Worm (Caenorhabditis elegans) whole organism, young adult: ENCODE results near the gene cec-6.
A peak's percentile ranks its signal among the peaks of the same experiment; 100 is the strongest.

ENCODE experiments used
- B0261.1 ChIP-seq: sonication (generic microtip); optimal IDR thresholded peaks from 2 replicates; lab custom pipeline; 2016; ENCODE audit warnings: mild to moderate bottlenecking, missing genetic modification characterization, moderate library complexity, missing compliant biosample characterization
- C17E4.6 ChIP-seq: fragments of 200-800 bp; sonication (Bioruptor generic); IDR thresholded peaks from 2 replicates; pipeline ENCODE4 v1.3.6; 2022; ENCODE audit warnings: missing genetic modification reagents, missing genetic modification characterization, missing compliant biosample characterization
- F22D6.2 ChIP-seq: sonication (generic microtip); optimal IDR thresholded peaks from 2 replicates; lab custom pipeline; 2016; ENCODE audit warnings: mild to moderate bottlenecking, missing genetic modification characterization, missing compliant biosample characterization
- F37B4.10 ChIP-seq: fragments of 200-800 bp; sonication (Bioruptor generic); IDR thresholded peaks from 2 replicates; pipeline ENCODE4 v1.3.6; 2022; ENCODE audit warnings: missing genetic modification characterization, missing compliant biosample characterization
- F39B2.1 ChIP-seq: fragments of 200-800 bp; sonication (Bioruptor generic); IDR thresholded peaks from 2 replicates; pipeline ENCODE4 v1.3.6; 2022; ENCODE audit warnings: missing genetic modification reagents, missing genetic modification characterization, missing compliant biosample characterization
- F55B11.4 ChIP-seq: sonication (generic microtip); optimal IDR thresholded peaks from 2 replicates; lab custom pipeline; 2016; ENCODE audit warnings: missing compliant biosample characterization, missing genetic modification characterization, borderline replicate concordance; ENCODE audit not compliant: insufficient read depth
- F57C9.4 ChIP-seq: sonication (generic microtip); optimal IDR thresholded peaks from 2 replicates; lab custom pipeline; 2017; ENCODE audit warnings: mild to moderate bottlenecking, missing genetic modification characterization, missing compliant biosample characterization
- Y53F4B.3 ChIP-seq: fragments of 200-800 bp; sonication (Bioruptor generic); IDR thresholded peaks from 2 replicates; pipeline ENCODE4 v1.3.6; 2022; ENCODE audit warnings: missing genetic modification reagents, missing genetic modification characterization, missing compliant biosample characterization
- Y79H2A.3 ChIP-seq: fragments of 200-800 bp; sonication (Bioruptor generic); conservative IDR thresholded peaks from 2 replicates; pipeline ENCODE4 v1.3.6; 2022; ENCODE audit warnings: missing genetic modification reagents, missing genetic modification characterization, missing compliant biosample characterization
- ZK185.1 ChIP-seq: sonication (generic microtip); optimal IDR thresholded peaks from 2 replicates; lab custom pipeline; 2016; ENCODE audit warnings: mild to moderate bottlenecking, missing genetic modification characterization, missing compliant biosample characterization; ENCODE audit not compliant: poor library complexity, severe bottlenecking
- ama-1 ChIP-seq, 3 experiments: fragments of 150-350 bp in 1 of 3; sonication (generic microtip) in 2 of 3; optimal IDR thresholded peaks; 2 replicates each; lab custom pipeline; 2014 to 2018; ENCODE audit warnings: missing biosample characterization in 2 of 3, missing genetic modification characterization in 2 of 3, missing genetic modification reagents in 2 of 3
- aptf-2 ChIP-seq: fragments of 200-800 bp; sonication (Bioruptor generic); conservative IDR thresholded peaks from 2 replicates; pipeline ENCODE4 v1.3.6; 2022; ENCODE audit warnings: missing genetic modification reagents, missing genetic modification characterization, missing compliant biosample characterization
- bed-2 ChIP-seq: fragments of 200-800 bp; sonication (Bioruptor generic); IDR thresholded peaks from 2 replicates; pipeline ENCODE4 v1.3.6; 2022; ENCODE audit warnings: missing genetic modification reagents, missing genetic modification characterization, missing compliant biosample characterization
- ccch-3 ChIP-seq: fragments of 200-800 bp; sonication (Bioruptor generic); optimal IDR thresholded peaks from 2 replicates; lab custom pipeline; 2018; ENCODE audit warnings: mild to moderate bottlenecking, missing genetic modification characterization, missing compliant biosample characterization
- cebp-1 ChIP-seq, 2 experiments: fragments of 200-800 bp in 1 of 2; sonication (Bioruptor generic) in 1 of 2; sonication (generic microtip) in 1 of 2; IDR thresholded peaks in 1 of 2; optimal IDR thresholded peaks in 1 of 2; 2 replicates each; pipeline versions ENCODE4 v1.3.6 to Lab custom; 2017 to 2022; ENCODE audit warnings: missing compliant biosample characterization in 2 of 2, missing genetic modification characterization in 2 of 2, mild to moderate bottlenecking in 1 of 2, missing genetic modification reagents in 1 of 2, moderate library complexity in 1 of 2
- cebp-2 ChIP-seq: fragments of 200-800 bp; sonication (Bioruptor generic); IDR thresholded peaks from 2 replicates; pipeline ENCODE4 v1.3.6; 2022; ENCODE audit warnings: missing genetic modification characterization, missing compliant biosample characterization
- ceh-40 ChIP-seq: fragments of 200-800 bp; sonication (Bioruptor generic); IDR thresholded peaks from 2 replicates; pipeline ENCODE4 v1.3.6; 2022; ENCODE audit warnings: missing genetic modification characterization, missing compliant biosample characterization
- ceh-91 ChIP-seq: fragments of 200-800 bp; sonication (Bioruptor generic); IDR thresholded peaks from 2 replicates; pipeline ENCODE4 v1.3.6; 2022; ENCODE audit warnings: missing genetic modification reagents, missing genetic modification characterization, missing compliant biosample characterization
- dpff-1 ChIP-seq: sonication (generic microtip); optimal IDR thresholded peaks from 2 replicates; lab custom pipeline; 2017; ENCODE audit warnings: mild to moderate bottlenecking, missing genetic modification characterization, missing compliant biosample characterization
- dpl-1 ChIP-seq: fragments of 150-350 bp; optimal IDR thresholded peaks from 2 replicates; lab custom pipeline; 2014; ENCODE audit warnings: missing biosample characterization, missing genetic modification reagents, missing genetic modification characterization
- egl-44 ChIP-seq: fragments of 200-800 bp; sonication (Bioruptor generic); IDR thresholded peaks from 2 replicates; pipeline ENCODE4 v1.3.6; 2022; ENCODE audit warnings: missing genetic modification reagents, missing genetic modification characterization, missing compliant biosample characterization
- egrh-3 ChIP-seq: fragments of 200-800 bp; sonication (Bioruptor generic); IDR thresholded peaks from 2 replicates; pipeline ENCODE4 v1.3.6; 2022; ENCODE audit warnings: missing genetic modification reagents, missing genetic modification characterization, missing compliant biosample characterization
- hsf-1 ChIP-seq: fragments of 200-800 bp; sonication (Bioruptor generic); IDR thresholded peaks from 2 replicates; pipeline ENCODE4 v1.3.6; 2022; ENCODE audit warnings: missing genetic modification reagents, missing genetic modification characterization, missing compliant biosample characterization
- let-526 ChIP-seq: fragments of 200-800 bp; sonication (Bioruptor generic); IDR thresholded peaks from 2 replicates; pipeline ENCODE4 v1.3.6; 2022; ENCODE audit warnings: missing genetic modification reagents, missing genetic modification characterization, missing compliant biosample characterization
- let-607 ChIP-seq, 2 experiments: fragments of 200-800 bp in 1 of 2; sonication (Bioruptor generic) in 1 of 2; sonication (generic microtip) in 1 of 2; optimal IDR thresholded peaks; 2 replicates each; lab custom pipeline; 2016 to 2018; ENCODE audit warnings: mild to moderate bottlenecking in 2 of 2, missing compliant biosample characterization in 2 of 2, missing genetic modification characterization in 2 of 2, moderate library complexity in 2 of 2, missing genotype in 1 of 2
- lin-35 ChIP-seq, 3 experiments: fragments of 150-350 bp in 2 of 3; sonication (generic microtip) in 1 of 3; optimal IDR thresholded peaks; 2 replicates each; lab custom pipeline; 2014 to 2018; ENCODE audit warnings: missing biosample characterization in 3 of 3, missing genetic modification characterization in 3 of 3, missing genetic modification reagents in 3 of 3
- lin-40 ChIP-seq: sonication (generic microtip); optimal IDR thresholded peaks from 2 replicates; lab custom pipeline; 2016; ENCODE audit warnings: missing genetic modification characterization, mild to moderate bottlenecking, missing compliant biosample characterization, missing genotype, missing genetic modification reagents
- lin-54 ChIP-seq: fragments of 200-800 bp; sonication (Bioruptor generic); optimal IDR thresholded peaks from 2 replicates; lab custom pipeline; 2018; ENCODE audit warnings: mild to moderate bottlenecking, missing genetic modification characterization, missing compliant biosample characterization
- lsy-27 ChIP-seq: sonication (generic microtip); optimal IDR thresholded peaks from 2 replicates; lab custom pipeline; 2017; ENCODE audit warnings: missing genetic modification characterization, mild to moderate bottlenecking, missing compliant biosample characterization, antibody characterized with exemption, missing genotype, borderline replicate concordance; ENCODE audit not compliant: insufficient read depth
- madf-3 ChIP-seq: fragments of 200-800 bp; sonication (Bioruptor generic); IDR thresholded peaks from 2 replicates; pipeline ENCODE4 v1.3.6; 2022; ENCODE audit warnings: missing genetic modification reagents, missing genetic modification characterization, missing compliant biosample characterization
- mcd-1 ChIP-seq: fragments of 200-800 bp; sonication (Bioruptor generic); IDR thresholded peaks from 2 replicates; pipeline ENCODE4 v1.3.6; 2022; ENCODE audit warnings: missing genetic modification reagents, missing genetic modification characterization, missing compliant biosample characterization
- mel-28 ChIP-seq: sonication (generic microtip); optimal IDR thresholded peaks from 2 replicates; lab custom pipeline; 2016; ENCODE audit warnings: borderline replicate concordance, mild to moderate bottlenecking, missing genetic modification characterization, missing compliant biosample characterization
- nfya-1 ChIP-seq: sonication (generic microtip); optimal IDR thresholded peaks from 2 replicates; lab custom pipeline; 2017; ENCODE audit warnings: antibody characterized with exemption, missing compliant biosample characterization, missing genetic modification characterization, borderline replicate concordance; ENCODE audit not compliant: insufficient read depth
- nhr-27 ChIP-seq: fragments of 200-800 bp; sonication (Bioruptor generic); optimal IDR thresholded peaks from 2 replicates; lab custom pipeline; 2018; ENCODE audit warnings: mild to moderate bottlenecking, missing genetic modification characterization, moderate library complexity, missing compliant biosample characterization
- pha-4 ChIP-seq: fragments of 150-350 bp; sonication (generic microtip); optimal IDR thresholded peaks from 2 replicates; lab custom pipeline; 2014; ENCODE audit warnings: missing biosample characterization, missing genetic modification reagents, missing genetic modification characterization
- rcor-1 ChIP-seq: fragments of 200-800 bp; sonication (Bioruptor generic); IDR thresholded peaks from 2 replicates; pipeline ENCODE4 v1.3.6; 2022; ENCODE audit warnings: missing genetic modification reagents, missing genetic modification characterization, missing compliant biosample characterization
- repo-1 ChIP-seq: sonication (generic microtip); optimal IDR thresholded peaks from 2 replicates; lab custom pipeline; 2017; ENCODE audit warnings: mild to moderate bottlenecking, missing genetic modification characterization, missing compliant biosample characterization
- sea-2 ChIP-seq: fragments of 200-800 bp; sonication (Bioruptor generic); IDR thresholded peaks from 2 replicates; pipeline ENCODE4 v1.3.6; 2022; ENCODE audit warnings: missing genetic modification characterization, missing compliant biosample characterization
- snpc-4 ChIP-seq, 5 experiments: fragments of 150-350 bp in 1 of 5; sonication (generic microtip) in 4 of 5; optimal IDR thresholded peaks; 2 replicates each; lab custom pipeline; 2014 to 2018; ENCODE audit warnings: missing genetic modification characterization in 5 of 5, missing biosample characterization in 3 of 5, antibody characterized with exemption in 2 of 5, mild to moderate bottlenecking in 2 of 5, missing compliant biosample characterization in 2 of 5, missing genotype in 2 of 5, moderate library complexity in 2 of 5, missing genetic modification reagents in 1 of 5
- tbx-9 ChIP-seq: sonication (generic microtip); optimal IDR thresholded peaks from 2 replicates; lab custom pipeline; 2016; ENCODE audit warnings: borderline replicate concordance, missing genetic modification characterization, inconsistent platforms, missing compliant biosample characterization
- tlf-1 ChIP-seq: fragments of 200-800 bp; sonication (Bioruptor generic); optimal IDR thresholded peaks from 2 replicates; lab custom pipeline; 2018; ENCODE audit warnings: mild to moderate bottlenecking, missing genetic modification characterization, missing compliant biosample characterization
- zfh-2 ChIP-seq: fragments of 200-800 bp; sonication (Bioruptor generic); conservative IDR thresholded peaks from 2 replicates; pipeline ENCODE4 v1.3.6; 2022; ENCODE audit warnings: missing genetic modification reagents, missing genetic modification characterization, missing compliant biosample characterization
- ztf-18 ChIP-seq: sonication (generic microtip); optimal IDR thresholded peaks from 2 replicates; lab custom pipeline; 2016; ENCODE audit warnings: missing genotype, mild to moderate bottlenecking, missing genetic modification characterization, missing compliant biosample characterization
- ztf-22 ChIP-seq: fragments of 200-800 bp; sonication (Bioruptor generic); optimal IDR thresholded peaks from 2 replicates; lab custom pipeline; 2018; ENCODE audit warnings: mild to moderate bottlenecking, missing genetic modification characterization, moderate library complexity, missing compliant biosample characterization
- ztf-26 ChIP-seq: sonication (generic microtip); optimal IDR thresholded peaks from 2 replicates; lab custom pipeline; 2017; ENCODE audit warnings: missing genetic modification characterization, missing compliant biosample characterization
- ztf-3 ChIP-seq: fragments of 200-800 bp; sonication (Bioruptor generic); optimal IDR thresholded peaks from 2 replicates; lab custom pipeline; 2018; ENCODE audit warnings: mild to moderate bottlenecking, missing genetic modification characterization, missing compliant biosample characterization

cec-6 gene

DNA sequence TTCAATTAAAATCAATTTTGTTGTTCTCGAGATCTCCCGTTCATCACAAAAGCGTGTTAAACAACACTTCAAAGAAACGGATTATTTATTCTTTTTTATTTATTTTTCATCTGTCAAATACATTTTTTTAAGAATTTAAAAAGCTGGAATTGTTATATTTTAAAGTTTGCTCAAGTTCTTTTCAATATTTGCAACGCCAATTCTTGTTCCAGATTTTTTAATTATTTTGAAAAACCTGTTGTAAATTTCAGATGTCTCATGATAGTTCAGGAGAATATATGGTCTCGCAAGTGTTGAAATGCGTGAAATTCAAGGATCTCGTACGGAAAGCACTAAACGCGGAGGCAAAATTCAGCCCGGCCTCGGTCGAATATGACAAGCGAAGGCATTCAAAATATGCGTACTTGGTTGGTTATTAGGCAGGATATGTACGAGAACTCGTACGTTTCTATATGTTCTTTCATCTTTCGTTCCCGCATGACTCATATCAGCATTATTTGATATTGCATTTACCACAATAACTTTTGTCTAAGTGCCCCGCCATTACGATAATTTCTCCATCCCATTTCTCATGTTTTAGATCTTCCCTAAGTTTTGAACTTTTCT lies at the start of gene cec-6 (continued):
- TF ChIP-seq mcd-1 (GFP tag; lab: Robert Waterston, UW) (no peak), nhr-27 (tag; lab: Kevin White, UChicago) (peak; percentile 86), Y79H2A.3 (GFP tag; lab: Robert Waterston, UW) (0 out of 2 replicates have a peak, but pooled peaks have one; percentile 7), aptf-2 (no peak), tlf-1 (peak; percentile 24), lin-35 (GFP tag; optimal IDR thresholded peaks at IDR 0.05; lab: Kevin White, UChicago) (no peak), nfya-1 (tag; lab: Kevin White, UChicago) (no peak), rcor-1 (GFP tag; lab: Robert Waterston, UW) (no peak), tbx-9 (tag; lab: Kevin White, UChicago) (no peak), ztf-26 (no peak), ccch-3 (GFP tag; lab: Kevin White, UChicago) (no peak), sea-2 (GFP tag; lab: Robert Waterston, UW) (no peak), ceh-91 (no peak), let-607 (tag; optimal IDR thresholded peaks at IDR 0.05; lab: Kevin White, UChicago) (no peak), F37B4.10 (GFP tag; lab: Robert Waterston, UW) (no peak), F55B11.4 (tag; lab: Kevin White, UChicago) (no peak), mel-28 (no peak), egrh-3 (GFP tag; lab: Robert Waterston, UW) (no peak), cebp-1 (GFP tag; IDR thresholded peaks at IDR 0.05; lab: Robert Waterston, UW) (no peak), cebp-1 (tag; optimal IDR thresholded peaks at IDR 0.05; lab: Kevin White, UChicago) (no peak), hsf-1 (GFP tag; lab: Robert Waterston, UW) (peak; percentile 54; the same call in 1 of the 2 replicates), madf-3 (GFP tag; lab: Robert Waterston, UW) (peak; percentile 46; the same call in 1 of the 2 replicates), ama-1 (optimal IDR thresholded peaks at IDR 0.05; lab: Kevin White, UChicago) (no peak), ama-1 (GFP tag; optimal IDR thresholded peaks at IDR 0.05; lab: Kevin White, UChicago) (no peak), B0261.1 (no peak), F57C9.4 (tag; lab: Kevin White, UChicago) (no peak), lsy-27 (tag; lab: Kevin White, UChicago) (no peak), ztf-18 (tag; lab: Kevin White, UChicago) (peak; percentile 4), F22D6.2 (tag; lab: Kevin White, UChicago) (no peak), dpff-1 (no peak), lin-40 (tag; lab: Kevin White, UChicago) (no peak), ztf-22 (no peak), F39B2.1 (GFP tag; lab: Robert Waterston, UW) (no peak), cebp-2 (GFP tag; lab: Robert Waterston, UW) (no peak), egl-44 (GFP tag; lab: Robert Waterston, UW) (no peak), snpc-4 (GFP tag; optimal IDR thresholded peaks at IDR 0.05; lab: Kevin White, UChicago) (peak; percentile 68), snpc-4 (tag; optimal IDR thresholded peaks at IDR 0.05; lab: Kevin White, UChicago) (peak in 1 of 4 experiments; percentile 81), C17E4.6 (GFP tag; lab: Robert Waterston, UW) (no peak), ceh-40 (GFP tag; lab: Robert Waterston, UW) (no peak), dpl-1 (GFP tag; lab: Kevin White, UChicago) (no peak), bed-2 (GFP tag; lab: Robert Waterston, UW) (no peak), ZK185.1 (no peak), zfh-2 (no peak), ztf-3 (no peak), pha-4 (tag; lab: Kevin White, UChicago) (no peak), Y53F4B.3 (GFP tag; lab: Robert Waterston, UW) (no peak), let-526 (GFP tag; lab: Robert Waterston, UW) (no peak), lin-54 (GFP tag; lab: Kevin White, UChicago) (no peak), repo-1 (tag; lab: Kevin White, UChicago) (no peak)
